Fruit fly (Drosophila melanogaster): ENCODE results near the gene lz.
A peak's percentile ranks its signal among the peaks of the same experiment; 100 is the strongest.

Gene lz

dm6 chrX:9251212-9251877, 33.1 kb upstream of the lz start (continued):
- no peak for TF ChIP-seq pho (GFP tag; optimal IDR thresholded peaks at IDR 0.05)
- TF ChIP-seq CG13123 (GFP tag; optimal IDR thresholded peaks at IDR 0.05): no peak
- no peak for TF ChIP-seq CG16813 (GFP tag; IDR thresholded peaks at IDR 0.05; ENCODE audit: partially characterized antibody)
- TF ChIP-seq vnd (GFP tag; IDR thresholded peaks at IDR 0.05; ENCODE audit: partially characterized antibody): no peak
- no peak for TF ChIP-seq D19B (GFP tag; optimal IDR thresholded peaks at IDR 0.05)
- no peak for TF ChIP-seq CG15696 (tag; optimal IDR thresholded peaks at IDR 0.05)
- no peak for TF ChIP-seq CTCF (GFP tag; optimal IDR thresholded peaks at IDR 0.05)
- peak; percentile 45 for TF ChIP-seq dmrt99B (tag; optimal IDR thresholded peaks at IDR 0.05)
- TF ChIP-seq CG5180 (GFP tag; optimal IDR thresholded peaks at IDR 0.05): no peak
- TF ChIP-seq CG1832 (GFP tag; optimal IDR thresholded peaks at IDR 0.05): no peak
- TF ChIP-seq CG11723 (GFP tag; optimal IDR thresholded peaks at IDR 0.05): no peak
- TF ChIP-seq CG30020 (tag; optimal IDR thresholded peaks at IDR 0.05): no peak
- TF ChIP-seq CG6689 (GFP tag; IDR thresholded peaks at IDR 0.05): peak; percentile 43; the same call in 1 of the 2 replicates
- no peak for TF ChIP-seq insv (GFP tag; optimal IDR thresholded peaks at IDR 0.05)
- no peak for TF ChIP-seq nerfin-2 (GFP tag; IDR thresholded peaks at IDR 0.05; ENCODE audit: partially characterized antibody)
- no peak for TF ChIP-seq CG31224 (GFP tag; IDR thresholded peaks at IDR 0.05)
- no peak for TF ChIP-seq Chrac-16 (GFP tag; optimal IDR thresholded peaks at IDR 0.05)
- no peak for TF ChIP-seq CG8359 (GFP tag; optimal IDR thresholded peaks at IDR 0.05; ENCODE audit: borderline replicate concordance)
- no peak for TF ChIP-seq zfh2 (GFP tag; optimal IDR thresholded peaks at IDR 0.05)
- no peak for TF ChIP-seq crc (GFP tag; optimal IDR thresholded peaks at IDR 0.05)
- TF ChIP-seq CG10462 (GFP tag; optimal IDR thresholded peaks at IDR 0.05): no peak
- peak; percentile 51 for TF ChIP-seq Drgx (GFP tag; IDR thresholded peaks at IDR 0.05)
- no peak for TF ChIP-seq sc (optimal IDR thresholded peaks at IDR 0.05)
- TF ChIP-seq sc (GFP tag; optimal IDR thresholded peaks at IDR 0.05): no peak
- no peak for TF ChIP-seq rib (GFP tag; IDR thresholded peaks at IDR 0.05)
- no peak for TF ChIP-seq CG10321 (GFP tag; IDR thresholded peaks at IDR 0.05)
- TF ChIP-seq pita (GFP tag; optimal IDR thresholded peaks at IDR 0.05): no peak
- no peak for TF ChIP-seq HHEX (GFP tag; optimal IDR thresholded peaks at IDR 0.05)
- TF ChIP-seq so (GFP tag; IDR thresholded peaks at IDR 0.05): 0 out of 3 replicates have a peak, but pooled peaks have one; percentile 8
- no peak for TF ChIP-seq CG3065 (GFP tag; optimal IDR thresholded peaks at IDR 0.05)
- no peak for TF ChIP-seq Dll (GFP tag; IDR thresholded peaks at IDR 0.05; ENCODE audit: partially characterized antibody)
- peak; percentile 42 for TF ChIP-seq CG15269 (tag; optimal IDR thresholded peaks at IDR 0.05)
- peak; percentile 24 for TF ChIP-seq Hsf (GFP tag; optimal IDR thresholded peaks at IDR 0.05)
- TF ChIP-seq Elba2 (GFP tag; optimal IDR thresholded peaks at IDR 0.05): no peak
- no peak for TF ChIP-seq CG6813 (GFP tag; optimal IDR thresholded peaks at IDR 0.05)
- TF ChIP-seq CG11085 (GFP tag; IDR thresholded peaks at IDR 0.05): no peak
- no peak for TF ChIP-seq PHDP (tag; optimal IDR thresholded peaks at IDR 0.05)
- no peak for TF ChIP-seq Mes4 (GFP tag; optimal IDR thresholded peaks at IDR 0.05)
- TF ChIP-seq gce (GFP tag; IDR thresholded peaks at IDR 0.05): no peak
- no peak for TF ChIP-seq CG14050 (GFP tag; IDR thresholded peaks at IDR 0.05)
- TF ChIP-seq Tbp (GFP tag; optimal IDR thresholded peaks at IDR 0.05): no peak
- TF ChIP-seq wek (GFP tag; optimal IDR thresholded peaks at IDR 0.05): no peak
- TF ChIP-seq gt (GFP tag; IDR thresholded peaks at IDR 0.05): no peak
- no peak for TF ChIP-seq emc (GFP tag; optimal IDR thresholded peaks at IDR 0.05)
- TF ChIP-seq dm (GFP tag; optimal IDR thresholded peaks at IDR 0.05): no peak
- TF ChIP-seq chm (GFP tag; IDR thresholded peaks at IDR 0.05): no peak
- TF ChIP-seq CG11456 (GFP tag; IDR thresholded peaks at IDR 0.05): no peak
- TF ChIP-seq unpg (GFP tag; optimal IDR thresholded peaks at IDR 0.05): peak; percentile 21
- 0 out of 2 replicates have a peak, but pooled peaks have one; percentile 28 for TF ChIP-seq CG32767 (GFP tag; IDR thresholded peaks at IDR 0.05)
- TF ChIP-seq fd102C (GFP tag; optimal IDR thresholded peaks at IDR 0.05): no peak
- TF ChIP-seq zf30C (GFP tag; optimal IDR thresholded peaks at IDR 0.05): no peak

All from whole organism, embryonic.